Fruit fly (Drosophila melanogaster): ENCODE measurements around the gene CG5895.

CG5895 gene

dm6 chr3L:16015765-16016760 lies 19.2 kb upstream of the CG5895 start:
- no peak for TF ChIP-seq br (optimal IDR thresholded peaks at IDR 0.05)
- peak; percentile 56 for TF ChIP-seq nmo (GFP tag; optimal IDR thresholded peaks at IDR 0.05)
- no peak for TF ChIP-seq fd64A (GFP tag; optimal IDR thresholded peaks at IDR 0.05)
- no peak for TF ChIP-seq Hsf (GFP tag; optimal IDR thresholded peaks at IDR 0.05)
- no peak for TF ChIP-seq mirr (GFP tag; optimal IDR thresholded peaks at IDR 0.05)
- TF ChIP-seq B-H2 (GFP tag; optimal IDR thresholded peaks at IDR 0.05) = no peak
- peak; percentile 77 for TF ChIP-seq CG14710 (tag; optimal IDR thresholded peaks at IDR 0.05)
- TF ChIP-seq GATAe (GFP tag; conservative IDR thresholded peaks at IDR 0.05) = no peak
- TF ChIP-seq pan (optimal IDR thresholded peaks at IDR 0.05) = peak in 1 of 2 experiments; percentile 21
- TF ChIP-seq pan (GFP tag; optimal IDR thresholded peaks at IDR 0.05 in 1 of 2, IDR thresholded peaks at IDR 0.05 in 1 of 2) = peak in 1 of 2 experiments; percentile 36
- TF ChIP-seq vnd (GFP tag; IDR thresholded peaks at IDR 0.05; ENCODE audit: partially characterized antibody) = no peak
- TF ChIP-seq Stat92E (GFP tag; optimal IDR thresholded peaks at IDR 0.05) = peak in 1 of 3 experiments; percentile 9
- TF ChIP-seq CG13894 (tag; optimal IDR thresholded peaks at IDR 0.05) = no peak
- no peak for TF ChIP-seq CG13424 (tag; optimal IDR thresholded peaks at IDR 0.05)
- no peak for TF ChIP-seq stwl (tag; optimal IDR thresholded peaks at IDR 0.05)
- TF ChIP-seq Spps (tag; optimal IDR thresholded peaks at IDR 0.05) = peak; percentile 35
- TF ChIP-seq CG1603 (tag; optimal IDR thresholded peaks at IDR 0.05) = no peak
- peak; percentile 81 for TF ChIP-seq CG17361 (GFP tag; IDR thresholded peaks at IDR 0.05)
- no peak for TF ChIP-seq CG2875 (GFP tag; optimal IDR thresholded peaks at IDR 0.05)
- TF ChIP-seq zf30C (GFP tag; optimal IDR thresholded peaks at IDR 0.05) = peak; percentile 75
- no peak for TF ChIP-seq shn (GFP tag; optimal IDR thresholded peaks at IDR 0.05)
- TF ChIP-seq sna (GFP tag; IDR thresholded peaks at IDR 0.05; ENCODE audit: partially characterized antibody) = no peak
- no peak for TF ChIP-seq CG3065 (GFP tag; optimal IDR thresholded peaks at IDR 0.05)
- no peak for TF ChIP-seq Myb (GFP tag; optimal IDR thresholded peaks at IDR 0.05)
- peak; percentile 28 for TF ChIP-seq CG8924 (tag; optimal IDR thresholded peaks at IDR 0.05)
- no peak for TF ChIP-seq CG5245 (GFP tag; optimal IDR thresholded peaks at IDR 0.05)
- peak; percentile 37 for TF ChIP-seq CG8388 (GFP tag; optimal IDR thresholded peaks at IDR 0.05)
- TF ChIP-seq CG9609 (GFP tag; optimal IDR thresholded peaks at IDR 0.05) = no peak
- TF ChIP-seq Sox100B (GFP tag; optimal IDR thresholded peaks at IDR 0.05) = peak; percentile 14
- no peak for TF ChIP-seq CG8290 (GFP tag; optimal IDR thresholded peaks at IDR 0.05)
- TF ChIP-seq CG8290 (tag; optimal IDR thresholded peaks at IDR 0.05) = no peak
- no peak for TF ChIP-seq CG15479 (GFP tag; optimal IDR thresholded peaks at IDR 0.05)
- TF ChIP-seq CG1529 (GFP tag; optimal IDR thresholded peaks at IDR 0.05) = no peak
- TF ChIP-seq CG17612 (GFP tag; IDR thresholded peaks at IDR 0.05) = no peak
- TF ChIP-seq Fer3 (tag; optimal IDR thresholded peaks at IDR 0.05) = no peak
- no peak for TF ChIP-seq inv (GFP tag; IDR thresholded peaks at IDR 0.05; ENCODE audit: partially characterized antibody)
- peak in 1 of 2 experiments; percentile 32 for TF ChIP-seq bsh (GFP tag; optimal IDR thresholded peaks at IDR 0.05)
- no peak for TF ChIP-seq emc (GFP tag; optimal IDR thresholded peaks at IDR 0.05)
- TF ChIP-seq CG1024 (GFP tag; IDR thresholded peaks at IDR 0.05) = 0 out of 2 replicates have a peak, but pooled peaks have one; percentile 2
- no peak for TF ChIP-seq CG14860 (GFP tag; IDR thresholded peaks at IDR 0.05; ENCODE audit: partially characterized antibody)
- peak; percentile 8 for TF ChIP-seq Med (GFP tag)
- TF ChIP-seq CG11456 (GFP tag; IDR thresholded peaks at IDR 0.05) = 0 out of 3 replicates have a peak, but pooled peaks have one; percentile 42
- no peak for TF ChIP-seq ATbp (GFP tag; optimal IDR thresholded peaks at IDR 0.05)
- no peak for TF ChIP-seq CG8944 (GFP tag; optimal IDR thresholded peaks at IDR 0.05)
- no peak for TF ChIP-seq Rfx (GFP tag; IDR thresholded peaks at IDR 0.05)
- no peak for TF ChIP-seq ind (GFP tag; optimal IDR thresholded peaks at IDR 0.05)
- no peak for TF ChIP-seq CG12769 (tag; optimal IDR thresholded peaks at IDR 0.05)
